Fruit fly (Drosophila melanogaster) whole organism: ENCODE data around the gene CG10026.

ENCODE experiments used
- CG8478 ChIP-seq: fragments of >200 bp; optimal IDR thresholded peaks from 2 replicates; lab custom pipeline; 2018; ENCODE audit warnings: inconsistent platforms
- Dll ChIP-seq: fragments of >200 bp; optimal IDR thresholded peaks from 2 replicates; lab custom pipeline; 2017
- EcR ChIP-seq, 2 experiments: fragments of >200 bp; optimal IDR thresholded peaks; 2 replicates each; lab custom pipeline; 2017; ENCODE audit warnings: missing biosample characterization in 2 of 2, missing genetic modification characterization in 2 of 2, missing genetic modification reagents in 2 of 2
- pan ChIP-seq: fragments of >200 bp; optimal IDR thresholded peaks from 2 replicates; lab custom pipeline; 2017
- psq ChIP-seq: fragments of >200 bp; optimal IDR thresholded peaks from 2 replicates; lab custom pipeline; 2017
- usp ChIP-seq: fragments of >200 bp; optimal IDR thresholded peaks from 2 replicates; lab custom pipeline; 2017; ENCODE audit warnings: missing biosample characterization, missing genetic modification characterization, mixed read lengths

DNA sequence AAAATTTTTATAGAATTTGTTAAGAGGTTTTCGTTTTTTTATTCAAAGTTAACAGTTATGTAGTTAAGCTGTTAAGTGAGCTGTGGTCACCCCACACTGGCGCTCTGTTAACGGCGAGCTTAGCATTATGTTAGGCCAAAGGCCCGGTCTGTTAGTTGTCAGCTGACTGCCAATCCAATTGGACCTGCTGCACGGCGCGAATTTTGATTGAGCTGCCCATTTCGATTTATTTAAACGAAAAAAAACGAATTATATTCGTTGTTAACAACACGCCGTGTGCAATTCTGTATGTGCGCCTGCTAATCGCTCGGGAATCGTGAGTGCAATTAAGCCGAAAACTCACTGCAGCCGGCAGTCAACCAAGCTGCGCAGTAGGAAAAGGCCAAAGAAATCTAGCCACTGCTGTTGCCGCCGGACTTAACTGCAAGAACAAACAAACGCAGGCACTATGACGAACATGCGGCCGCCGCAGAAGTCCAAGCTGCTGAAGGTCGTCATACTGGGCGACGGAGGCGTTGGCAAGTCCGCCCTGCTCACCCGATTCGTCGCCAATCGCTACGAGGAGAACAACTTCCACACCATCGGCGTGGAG lies 21.5 kb upstream of the CG10026 start, which contains the start of gene Rab9:
- no peak for TF ChIP-seq pan (lab: Kevin White, UChicago)
- no peak for TF ChIP-seq usp
- TF ChIP-seq psq: no peak
- no peak for TF ChIP-seq Dll (lab: Kevin White, UChicago)
- no peak for TF ChIP-seq CG8478
- TF ChIP-seq EcR (GFP tag; optimal IDR thresholded peaks at IDR 0.05; lab: Kevin White, UChicago): no peak
